Fruit fly (Drosophila melanogaster) whole organism, embryonic: ENCODE results near the gene CG15814.

Source experiments
- C15 ChIP-seq: fragments of 200-800 bp; sonication (Bioruptor generic); IDR thresholded peaks from 3 replicates; pipeline ENCODE4 v1.3.6; 2022; ENCODE audit warnings: missing biosample characterization, missing genetic modification characterization
- CG10209 ChIP-seq: fragments of 200-800 bp; sonication (Bioruptor generic); optimal IDR thresholded peaks from 3 replicates; lab custom pipeline; 2017; ENCODE audit warnings: missing biosample characterization, mild to moderate bottlenecking, missing genetic modification characterization, missing genetic modification reagents
- CG10366 ChIP-seq: fragments of 200-800 bp; sonication (Bioruptor generic); IDR thresholded peaks from 2 replicates; pipeline ENCODE4 v1.3.6; 2022; ENCODE audit warnings: missing biosample characterization, missing genetic modification characterization
- CG11695 ChIP-seq: fragments of 200-800 bp; sonication (Bioruptor generic); IDR thresholded peaks from 3 replicates; pipeline ENCODE4 v1.3.6; 2022; ENCODE audit warnings: missing biosample characterization, missing genetic modification characterization
- CG11723 ChIP-seq: fragments of 200-800 bp; sonication (Bioruptor generic); optimal IDR thresholded peaks from 2 replicates; lab custom pipeline; 2017; ENCODE audit warnings: missing biosample characterization, mild to moderate bottlenecking, missing genetic modification characterization
- CG12219 ChIP-seq: fragments of 200-800 bp; sonication (Bioruptor generic); optimal IDR thresholded peaks from 3 replicates; lab custom pipeline; 2018; ENCODE audit warnings: missing biosample characterization, mild to moderate bottlenecking, missing genetic modification characterization
- CG1233 ChIP-seq: fragments of 200-800 bp; sonication (Bioruptor generic); optimal IDR thresholded peaks from 4 replicates; lab custom pipeline; 2018; ENCODE audit warnings: missing biosample characterization, mild to moderate bottlenecking, missing genetic modification characterization
- CG16815 ChIP-seq: fragments of 200-800 bp; sonication (Bioruptor generic); optimal IDR thresholded peaks from 3 replicates; lab custom pipeline; 2017; ENCODE audit warnings: missing biosample characterization, mild to moderate bottlenecking, missing genetic modification characterization
- CG17359 ChIP-seq: fragments of 200-800 bp; sonication (Bioruptor generic); optimal IDR thresholded peaks from 3 replicates; lab custom pipeline; 2018; ENCODE audit warnings: missing biosample characterization, mild to moderate bottlenecking, missing genetic modification characterization, moderate library complexity
- CG17385 ChIP-seq: fragments of 200-800 bp; sonication (Bioruptor generic); optimal IDR thresholded peaks from 3 replicates; lab custom pipeline; 2018; ENCODE audit warnings: missing biosample characterization, mild to moderate bottlenecking, missing genetic modification characterization
- CG1832 ChIP-seq: fragments of 200-800 bp; sonication (Bioruptor generic); optimal IDR thresholded peaks from 2 replicates; lab custom pipeline; 2017; ENCODE audit warnings: missing biosample characterization, mild to moderate bottlenecking, missing genetic modification characterization, inconsistent platforms
- CG18764 ChIP-seq: fragments of 200-800 bp; sonication (Bioruptor generic); optimal IDR thresholded peaks from 3 replicates; lab custom pipeline; 2016; ENCODE audit warnings: missing biosample characterization, missing genetic modification characterization
- CG30431 ChIP-seq: fragments of 200-800 bp; sonication (Bioruptor generic); optimal IDR thresholded peaks from 2 replicates; lab custom pipeline; 2017; ENCODE audit warnings: missing biosample characterization, missing genetic modification characterization
- CG3163 ChIP-seq: fragments of 200-800 bp; sonication (Bioruptor generic); optimal IDR thresholded peaks from 3 replicates; lab custom pipeline; 2016; ENCODE audit warnings: missing biosample characterization, missing genetic modification characterization
- CG33213 ChIP-seq: fragments of 200-800 bp; sonication (Bioruptor generic); optimal IDR thresholded peaks from 3 replicates; lab custom pipeline; 2016; ENCODE audit warnings: missing biosample characterization, missing genetic modification characterization
- CG4328 ChIP-seq: fragments of 200-800 bp; sonication (Bioruptor generic); optimal IDR thresholded peaks from 3 replicates; lab custom pipeline; 2017; ENCODE audit warnings: missing biosample characterization, missing genetic modification reagents, missing genetic modification characterization
- CG4360 ChIP-seq: fragments of 200-800 bp; sonication (Bioruptor generic); IDR thresholded peaks from 2 replicates; pipeline ENCODE4 v1.3.6; 2022; ENCODE audit warnings: missing biosample characterization, missing genetic modification characterization
- CG4404 ChIP-seq: fragments of 200-800 bp; sonication (Bioruptor generic); IDR thresholded peaks from 2 replicates; pipeline ENCODE4 v1.3.6; 2022; ENCODE audit warnings: missing biosample characterization, missing genetic modification characterization
- CG5953 ChIP-seq: fragments of 200-800 bp; sonication (Bioruptor generic); IDR thresholded peaks from 2 replicates; pipeline ENCODE4 v1.3.6; 2022; ENCODE audit warnings: missing biosample characterization, missing genetic modification characterization
- CG6854 ChIP-seq: fragments of 200-800 bp; sonication (Bioruptor generic); optimal IDR thresholded peaks from 3 replicates; lab custom pipeline; 2017; ENCODE audit warnings: missing biosample characterization, mild to moderate bottlenecking, missing genetic modification characterization
- CG8359 ChIP-seq: fragments of 200-800 bp; sonication (Bioruptor generic); optimal IDR thresholded peaks from 2 replicates; lab custom pipeline; 2017; ENCODE audit warnings: missing biosample characterization, mild to moderate bottlenecking, missing genetic modification characterization, borderline replicate concordance
- CG9727 ChIP-seq: fragments of 200-800 bp; sonication (Bioruptor generic); optimal IDR thresholded peaks from 3 replicates; lab custom pipeline; 2017; ENCODE audit warnings: missing biosample characterization, mild to moderate bottlenecking, missing genetic modification characterization
- E2f1 ChIP-seq: fragments of 200-800 bp; sonication (Bioruptor generic); IDR thresholded peaks from 2 replicates; pipeline ENCODE4 v1.3.6; 2022; ENCODE audit warnings: missing biosample characterization, missing genetic modification characterization
- HLH3B ChIP-seq: fragments of 200-800 bp; sonication (Bioruptor generic); IDR thresholded peaks from 2 replicates; pipeline ENCODE4 v1.3.6; 2022; ENCODE audit warnings: missing biosample characterization, missing genetic modification characterization
- Hey ChIP-seq: fragments of 200-800 bp; sonication (Bioruptor generic); optimal IDR thresholded peaks from 3 replicates; lab custom pipeline; 2018; ENCODE audit warnings: missing biosample characterization, mild to moderate bottlenecking, missing genetic modification characterization
- Hr51 ChIP-seq, 2 experiments: fragments of 200-800 bp; sonication (Bioruptor generic); optimal IDR thresholded peaks; 2 replicates in 1 of 2; 3 replicates in 1 of 2; lab custom pipeline; 2016 to 2018; ENCODE audit warnings: missing biosample characterization in 2 of 2, missing genetic modification characterization in 2 of 2, mild to moderate bottlenecking in 1 of 2, moderate library complexity in 1 of 2
- Mrtf ChIP-seq: fragments of 200-800 bp; sonication (Bioruptor generic); IDR thresholded peaks from 3 replicates; pipeline ENCODE4 v1.3.6; 2022; ENCODE audit warnings: missing biosample characterization, missing genetic modification characterization
- NFAT ChIP-seq: fragments of 200-800 bp; sonication (Bioruptor generic); IDR thresholded peaks from 2 replicates; pipeline ENCODE4 v1.3.6; 2022; ENCODE audit warnings: missing biosample characterization, missing genetic modification characterization
- Sox100B ChIP-seq: fragments of 200-800 bp; sonication (Bioruptor generic); optimal IDR thresholded peaks from 3 replicates; lab custom pipeline; 2018; ENCODE audit warnings: missing biosample characterization, mild to moderate bottlenecking, missing genetic modification characterization
- Spps ChIP-seq: fragments of 200-800 bp; sonication (Bioruptor generic); optimal IDR thresholded peaks from 2 replicates; lab custom pipeline; 2018; ENCODE audit warnings: missing biosample characterization, mild to moderate bottlenecking, missing genetic modification characterization
- Taf1 ChIP-seq: fragments of 200-800 bp; sonication (Bioruptor generic); IDR thresholded peaks from 2 replicates; pipeline ENCODE4 v1.3.6; 2022; ENCODE audit warnings: missing biosample characterization, missing genetic modification characterization
- Usf ChIP-seq: fragments of 200-800 bp; sonication (Bioruptor generic); optimal IDR thresholded peaks from 2 replicates; lab custom pipeline; 2017; ENCODE audit warnings: missing genotype, missing biosample characterization, missing genetic modification characterization
- fd102C ChIP-seq: fragments of 200-800 bp; sonication (Bioruptor generic); optimal IDR thresholded peaks from 2 replicates; lab custom pipeline; 2018; ENCODE audit warnings: missing biosample characterization, mild to moderate bottlenecking, missing genetic modification characterization, moderate library complexity
- gem ChIP-seq: fragments of 200-800 bp; sonication (Bioruptor generic); optimal IDR thresholded peaks from 2 replicates; lab custom pipeline; 2019; ENCODE audit warnings: missing biosample characterization, mild to moderate bottlenecking, missing genetic modification characterization, moderate library complexity
- grau ChIP-seq: fragments of 200-800 bp; optimal IDR thresholded peaks from 3 replicates; lab custom pipeline; 2019; ENCODE audit warnings: missing biosample characterization, mild to moderate bottlenecking, missing genetic modification characterization, moderate library complexity
- kah ChIP-seq: fragments of 200-800 bp; sonication (Bioruptor generic); optimal IDR thresholded peaks from 2 replicates; lab custom pipeline; 2018; ENCODE audit warnings: missing biosample characterization, mild to moderate bottlenecking, missing genetic modification characterization
- klu ChIP-seq: fragments of 200-800 bp; sonication (Bioruptor generic); IDR thresholded peaks from 2 replicates; pipeline ENCODE4 v1.3.6; 2022; ENCODE audit warnings: missing biosample characterization, missing genetic modification characterization
- knrl ChIP-seq: fragments of 200-800 bp; sonication (Bioruptor generic); IDR thresholded peaks from 3 replicates; pipeline ENCODE4 v1.3.6; 2022; ENCODE audit warnings: missing biosample characterization, missing genetic modification characterization; ENCODE audit not compliant: partially characterized antibody
- odd ChIP-seq: fragments of 200-800 bp; sonication (Bioruptor generic); optimal IDR thresholded peaks from 2 replicates; lab custom pipeline; 2017; ENCODE audit warnings: missing biosample characterization, mild to moderate bottlenecking, missing genetic modification characterization
- pan ChIP-seq, 4 experiments: fragments of >200 bp in 3 of 4; fragments of 200-800 bp in 1 of 4; sonication (Bioruptor generic) in 1 of 4; optimal IDR thresholded peaks in 3 of 4; IDR thresholded peaks in 1 of 4; 2 replicates each; pipeline versions ENCODE4 v1.3.6 to Lab custom; 2017 to 2022; ENCODE audit warnings: missing biosample characterization in 2 of 4, missing genetic modification characterization in 2 of 4, mixed read lengths in 1 of 4
- prd ChIP-seq, 3 experiments: fragments of >200 bp in 2 of 3; fragments of 200-800 bp in 1 of 3; sonication (Bioruptor generic) in 1 of 3; optimal IDR thresholded peaks in 2 of 3; IDR thresholded peaks in 1 of 3; 2 replicates in 2 of 3; 3 replicates in 1 of 3; pipeline versions ENCODE4 v1.3.6 to Lab custom; 2017 to 2022; ENCODE audit warnings: missing biosample characterization in 1 of 3, missing genetic modification characterization in 1 of 3
- repo ChIP-seq: fragments of 200-800 bp; sonication (Bioruptor generic); optimal IDR thresholded peaks from 2 replicates; lab custom pipeline; 2016; ENCODE audit warnings: missing biosample characterization, missing genetic modification characterization
- seq ChIP-seq: fragments of 200-800 bp; sonication (Bioruptor generic); IDR thresholded peaks from 2 replicates; pipeline ENCODE4 v1.3.6; 2022; ENCODE audit warnings: missing biosample characterization, missing genetic modification characterization
- stwl ChIP-seq: fragments of 200-800 bp; sonication (Bioruptor generic); optimal IDR thresholded peaks from 3 replicates; lab custom pipeline; 2018; ENCODE audit warnings: missing biosample characterization, mild to moderate bottlenecking, missing genetic modification characterization, moderate library complexity
- zf30C ChIP-seq: fragments of 200-800 bp; sonication (Bioruptor generic); optimal IDR thresholded peaks from 3 replicates; lab custom pipeline; 2018; ENCODE audit warnings: missing biosample characterization, mild to moderate bottlenecking, missing genetic modification characterization
- zfh1 ChIP-seq: fragments of 200-800 bp; sonication (Bioruptor generic); IDR thresholded peaks from 3 replicates; pipeline ENCODE4 v1.3.6; 2022; ENCODE audit warnings: missing biosample characterization, missing genetic modification characterization

CG15814 gene

DNA sequence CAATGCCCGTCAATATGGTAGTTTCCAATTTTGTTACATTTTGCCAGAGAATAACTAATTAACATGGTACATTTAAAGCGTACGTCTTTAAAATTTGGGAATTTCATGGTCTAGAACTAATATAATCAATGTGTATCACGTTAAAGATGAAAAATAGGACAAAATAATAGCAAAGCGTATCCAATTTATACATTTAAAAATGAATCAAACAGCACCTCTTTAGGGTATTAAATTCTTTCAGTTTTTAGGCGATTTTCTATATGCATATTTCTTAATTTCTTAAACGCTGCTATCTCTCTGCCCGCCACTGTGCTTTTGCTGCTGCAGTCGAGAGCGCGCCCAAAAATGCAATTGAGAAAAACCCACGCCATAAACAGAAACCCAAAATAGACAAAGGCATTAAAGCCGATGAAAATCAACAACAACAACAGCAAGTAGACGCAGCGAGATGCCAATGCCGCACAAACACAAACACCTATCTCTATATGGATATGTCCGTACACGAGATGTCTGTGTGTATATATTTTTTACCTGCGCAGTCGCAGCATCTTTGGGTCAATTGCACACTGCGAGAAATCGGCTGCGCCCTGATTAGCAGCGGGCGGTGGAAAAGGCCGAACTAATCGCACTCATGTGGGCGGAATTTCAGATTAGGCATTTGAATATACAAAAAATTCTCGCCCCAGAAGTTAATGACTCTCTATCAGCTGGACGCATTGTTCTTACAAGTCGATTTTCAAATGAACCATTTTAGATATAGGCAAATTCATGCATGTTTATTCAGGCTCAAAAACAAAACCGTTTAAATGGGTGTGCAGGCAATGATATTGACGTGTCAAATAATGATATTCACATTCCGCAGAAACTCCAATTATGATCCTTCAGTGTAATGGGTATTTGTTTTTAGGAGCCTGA, 20.8 kb downstream of the CG15814 start (continued):
- TF ChIP-seq HLH3B (GFP tag; lab: Robert Waterston, UW) (peak; percentile 46), CG11695 (GFP tag; lab: Robert Waterston, UW) (peak; percentile 22; the same call in 1 of the 3 replicates), CG5953 (0 out of 2 replicates have a peak, but pooled peaks have one; percentile 6), CG4404 (GFP tag; lab: Robert Waterston, UW) (peak; percentile 61), CG10209 (peak; percentile 57), zfh1 (GFP tag; lab: Robert Waterston, UW) (peak; percentile 41; the same call in 2 of the 3 replicates), Sox100B (GFP tag; lab: Kevin White, UChicago) (peak; percentile 87), CG17385 (GFP tag; lab: Kevin White, UChicago) (peak; percentile 60), C15 (GFP tag; lab: Robert Waterston, UW) (no peak), knrl (GFP tag; lab: Robert Waterston, UW) (no peak), CG8359 (GFP tag; lab: Kevin White, UChicago) (peak; percentile 63), CG9727 (GFP tag; lab: Kevin White, UChicago) (peak; percentile 77), seq (GFP tag; lab: Robert Waterston, UW) (peak; percentile 14; the same call in 1 of the 2 replicates), odd (peak; percentile 57), CG12219 (GFP tag; lab: Kevin White, UChicago) (peak; percentile 60), Mrtf (GFP tag; lab: Robert Waterston, UW) (0 out of 3 replicates have a peak, but pooled peaks have one; percentile 5), zf30C (GFP tag; lab: Kevin White, UChicago) (peak; percentile 96), prd (optimal IDR thresholded peaks at IDR 0.05; lab: Kevin White, UChicago) (no peak), prd (GFP tag; IDR thresholded peaks at IDR 0.05; lab: Robert Waterston, UW) (peak; percentile 61; the same call in 2 of the 3 replicates), repo (GFP tag; lab: Kevin White, UChicago) (no peak), Hey (no peak), NFAT (GFP tag; lab: Robert Waterston, UW) (no peak), CG30431 (peak; percentile 34), Usf (GFP tag; lab: Kevin White, UChicago) (peak; percentile 21), Hr51 (GFP tag; optimal IDR thresholded peaks at IDR 0.05; lab: Kevin White, UChicago) (peak in 1 of 2 experiments; percentile 74), CG11723 (GFP tag; lab: Kevin White, UChicago) (peak; percentile 40), grau (tag; lab: Kevin White, UChicago) (peak; percentile 70), CG3163 (GFP tag; lab: Kevin White, UChicago) (no peak), CG1832 (GFP tag; lab: Kevin White, UChicago) (no peak), fd102C (peak; percentile 9), Taf1 (no peak), CG10366 (GFP tag; lab: Robert Waterston, UW) (peak; percentile 19; the same call in 1 of the 2 replicates), klu (no peak), Spps (tag; lab: Kevin White, UChicago) (peak; percentile 58), CG17359 (tag; lab: Kevin White, UChicago) (peak; percentile 56), CG16815 (GFP tag; lab: Kevin White, UChicago) (peak; percentile 53), CG4360 (GFP tag; lab: Robert Waterston, UW) (peak; percentile 96), CG1233 (GFP tag; lab: Kevin White, UChicago) (peak; percentile 42), pan (optimal IDR thresholded peaks at IDR 0.05; lab: Kevin White, UChicago) (no peak), pan (GFP tag; optimal IDR thresholded peaks at IDR 0.05 in 1 of 2, IDR thresholded peaks at IDR 0.05 in 1 of 2) (peak in 1 of 2 experiments; percentile 9), CG6854 (GFP tag; lab: Kevin White, UChicago) (no peak), E2f1 (0 out of 2 replicates have a peak, but pooled peaks have one; percentile 17), gem (tag; lab: Kevin White, UChicago) (peak; percentile 84), CG4328 (GFP tag; lab: Kevin White, UChicago) (peak; percentile 18), kah (GFP tag; lab: Kevin White, UChicago) (peak; percentile 38), CG33213 (GFP tag; lab: Kevin White, UChicago) (peak; percentile 15), CG18764 (GFP tag; lab: Kevin White, UChicago) (peak; percentile 6), stwl (tag; lab: Kevin White, UChicago) (no peak)
